Worm (Caenorhabditis elegans): ENCODE results near the gene unc-44.

Gene unc-44

ce11 chrIV:5948712-5949111, 26.6 kb upstream of the unc-44 start:
- no peak for TF ChIP-seq nhr-12 (tag; optimal IDR thresholded peaks at IDR 0.05)
- no peak for TF ChIP-seq fkh-10 (GFP tag; optimal IDR thresholded peaks at IDR 0.05)
- no peak for TF ChIP-seq fkh-2 (tag; optimal IDR thresholded peaks at IDR 0.05)
- TF ChIP-seq zag-1 (tag; optimal IDR thresholded peaks at IDR 0.05): no peak
- no peak for TF ChIP-seq ceh-28 (tag; optimal IDR thresholded peaks at IDR 0.05)
- no peak for TF ChIP-seq aly-2 (tag; optimal IDR thresholded peaks at IDR 0.05)
- TF ChIP-seq nhr-25 (tag; optimal IDR thresholded peaks at IDR 0.05): no peak
- TF ChIP-seq eor-1 (tag; optimal IDR thresholded peaks at IDR 0.05): no peak
- no peak for TF ChIP-seq nhr-76 (tag; optimal IDR thresholded peaks at IDR 0.05)

- TF ChIP-seq fkh-2 (tag; optimal IDR thresholded peaks at IDR 0.05) (no peak), lin-39 (tag; optimal IDR thresholded peaks at IDR 0.05) (no peak), unc-62 (GFP tag; optimal IDR thresholded peaks at IDR 0.05) (no peak), nhr-237 (tag; optimal IDR thresholded peaks at IDR 0.05) (no peak), elt-1 (tag; optimal IDR thresholded peaks at IDR 0.05) (no peak), fos-1 (tag; optimal IDR thresholded peaks at IDR 0.05) (no peak), mml-1 (tag; optimal IDR thresholded peaks at IDR 0.05) (no peak), nhr-28 (tag; optimal IDR thresholded peaks at IDR 0.05) (no peak), unc-39 (tag; optimal IDR thresholded peaks at IDR 0.05) (no peak), lin-15B (tag; optimal IDR thresholded peaks at IDR 0.05) (no peak)
Observed at ce11 chrIV:5949964-5950363, 25.4 kb upstream of the unc-44 start.

ce11 chrIV:5952966-5953365, 22.4 kb upstream of the unc-44 start:
- TF ChIP-seq ceh-28 (tag; optimal IDR thresholded peaks at IDR 0.05): peak; percentile 33
- TF ChIP-seq lin-39 (tag; optimal IDR thresholded peaks at IDR 0.05): peak; percentile 72
- no peak for TF ChIP-seq pha-4 (tag; optimal IDR thresholded peaks at IDR 0.05)
- TF ChIP-seq nhr-12 (tag; optimal IDR thresholded peaks at IDR 0.05): no peak
- TF ChIP-seq unc-39 (tag; optimal IDR thresholded peaks at IDR 0.05): no peak
- peak; percentile 77 for TF ChIP-seq nfya-1 (tag; optimal IDR thresholded peaks at IDR 0.05; ENCODE audit: insufficient read depth)
- no peak for TF ChIP-seq egl-27 (tag; optimal IDR thresholded peaks at IDR 0.05)
- TF ChIP-seq hmg-11 (tag; optimal IDR thresholded peaks at IDR 0.05): peak; percentile 52
- TF ChIP-seq elt-1 (tag; optimal IDR thresholded peaks at IDR 0.05): no peak
- no peak for TF ChIP-seq pqm-1 (tag; optimal IDR thresholded peaks at IDR 0.05)
- no peak for TF ChIP-seq snpc-4 (tag; optimal IDR thresholded peaks at IDR 0.05)
- TF ChIP-seq nhr-23 (tag; optimal IDR thresholded peaks at IDR 0.05): no peak
- peak; percentile 35 for TF ChIP-seq lin-15B (tag; optimal IDR thresholded peaks at IDR 0.05)
- peak; percentile 54 for TF ChIP-seq sea-2 (GFP tag; optimal IDR thresholded peaks at IDR 0.05)
- no peak for TF ChIP-seq ceh-9 (tag; optimal IDR thresholded peaks at IDR 0.05)
- TF ChIP-seq ceh-82 (tag; optimal IDR thresholded peaks at IDR 0.05): no peak
- TF ChIP-seq fkh-10 (GFP tag; optimal IDR thresholded peaks at IDR 0.05): peak; percentile 65
- peak; percentile 4 for TF ChIP-seq tbx-2 (tag; optimal IDR thresholded peaks at IDR 0.05)

DNA sequence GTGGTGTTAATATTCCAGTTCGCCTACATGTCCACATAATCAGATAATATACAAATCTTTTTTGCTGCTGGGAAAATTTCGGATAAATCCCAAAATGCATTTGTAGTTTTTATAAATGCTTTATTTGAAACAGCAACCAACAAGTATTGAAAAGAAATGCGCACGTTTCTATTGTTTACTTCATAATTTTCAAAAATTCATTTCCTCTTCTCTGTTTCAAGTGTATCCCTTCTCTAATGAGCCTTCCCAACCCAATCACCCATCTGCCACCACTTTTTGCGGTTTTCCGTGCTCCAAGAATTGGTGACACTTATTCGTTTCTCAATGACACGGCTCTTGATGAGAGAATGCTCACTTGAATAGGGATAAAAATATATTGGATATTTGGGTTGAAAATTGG, 20.6 kb upstream of the unc-44 start:
- TF ChIP-seq pha-4 (tag; optimal IDR thresholded peaks at IDR 0.05) (no peak), eor-1 (tag; optimal IDR thresholded peaks at IDR 0.05) (no peak), zag-1 (tag; optimal IDR thresholded peaks at IDR 0.05) (no peak), ZK546.5 (tag; optimal IDR thresholded peaks at IDR 0.05) (no peak), elt-3 (tag; optimal IDR thresholded peaks at IDR 0.05) (no peak), nhr-25 (tag; optimal IDR thresholded peaks at IDR 0.05) (no peak), egl-27 (tag; optimal IDR thresholded peaks at IDR 0.05) (no peak), lsy-12 (tag; optimal IDR thresholded peaks at IDR 0.05) (no peak), nhr-12 (tag; optimal IDR thresholded peaks at IDR 0.05) (no peak), nhr-77 (tag; optimal IDR thresholded peaks at IDR 0.05) (no peak), lin-39 (tag; optimal IDR thresholded peaks at IDR 0.05) (no peak), nfya-1 (tag; optimal IDR thresholded peaks at IDR 0.05; ENCODE audit: insufficient read depth) (no peak), ama-1 (optimal IDR thresholded peaks at IDR 0.05) (no peak)

DNA sequence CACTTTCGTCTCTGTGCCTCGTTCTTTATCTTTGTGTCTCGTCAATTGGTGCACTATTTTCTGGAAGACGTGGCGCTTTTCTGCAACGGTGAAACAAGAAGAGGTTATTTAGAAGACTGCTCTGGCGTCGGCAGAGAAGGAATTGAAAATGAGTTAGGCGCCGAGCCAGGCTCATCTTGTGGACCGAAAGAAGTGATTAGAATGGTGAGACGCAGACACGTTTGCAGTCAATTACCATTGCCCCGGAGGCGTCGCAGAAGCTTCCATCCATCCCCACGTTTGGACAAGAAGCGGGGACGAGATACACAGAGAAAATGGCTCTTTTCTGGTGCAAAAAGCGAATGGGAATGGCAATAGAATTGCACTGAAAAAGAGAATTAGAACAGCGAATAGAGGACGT, 15.4 kb upstream of the unc-44 start:
- no peak for TF ChIP-seq mdl-1 (tag; optimal IDR thresholded peaks at IDR 0.05)
- TF ChIP-seq hmg-11 (tag; optimal IDR thresholded peaks at IDR 0.05): peak; percentile 33
- TF ChIP-seq lin-15B (tag; optimal IDR thresholded peaks at IDR 0.05): no peak
- no peak for TF ChIP-seq nhr-12 (tag; optimal IDR thresholded peaks at IDR 0.05)
- no peak for TF ChIP-seq nhr-76 (tag; optimal IDR thresholded peaks at IDR 0.05)
- TF ChIP-seq skn-1 (tag; optimal IDR thresholded peaks at IDR 0.05): no peak
- TF ChIP-seq mml-1 (tag; optimal IDR thresholded peaks at IDR 0.05): no peak
- TF ChIP-seq ZK546.5 (tag; optimal IDR thresholded peaks at IDR 0.05): no peak
- TF ChIP-seq unc-62 (GFP tag; optimal IDR thresholded peaks at IDR 0.05): no peak
- no peak for TF ChIP-seq jun-1 (tag; optimal IDR thresholded peaks at IDR 0.05)
- TF ChIP-seq R02D3.7 (tag; optimal IDR thresholded peaks at IDR 0.05): no peak
- no peak for TF ChIP-seq ceh-28 (tag; optimal IDR thresholded peaks at IDR 0.05)
- TF ChIP-seq eor-1 (tag; optimal IDR thresholded peaks at IDR 0.05): no peak
- no peak for TF ChIP-seq sea-2 (GFP tag; optimal IDR thresholded peaks at IDR 0.05)
- TF ChIP-seq elt-3 (tag; optimal IDR thresholded peaks at IDR 0.05): no peak
- no peak for TF ChIP-seq elt-1 (tag; optimal IDR thresholded peaks at IDR 0.05)
- peak; percentile 61 for TF ChIP-seq nfya-1 (tag; optimal IDR thresholded peaks at IDR 0.05; ENCODE audit: insufficient read depth)
- no peak for TF ChIP-seq nhr-67 (tag; optimal IDR thresholded peaks at IDR 0.05)
- TF ChIP-seq fkh-10 (GFP tag; optimal IDR thresholded peaks at IDR 0.05): no peak
- TF ChIP-seq lsy-12 (tag; optimal IDR thresholded peaks at IDR 0.05): no peak
- TF ChIP-seq ceh-82 (tag; optimal IDR thresholded peaks at IDR 0.05): no peak
- TF ChIP-seq elt-2 (tag; optimal IDR thresholded peaks at IDR 0.05): no peak
- no peak for TF ChIP-seq pha-4 (tag; optimal IDR thresholded peaks at IDR 0.05)
- peak; percentile 85 for TF ChIP-seq lin-39 (tag; optimal IDR thresholded peaks at IDR 0.05)
- no peak for TF ChIP-seq nhr-77 (tag; optimal IDR thresholded peaks at IDR 0.05)
- no peak for TF ChIP-seq nhr-23 (tag; optimal IDR thresholded peaks at IDR 0.05)

All from whole organism, L3 larva.